Worm (Caenorhabditis elegans) whole organism, L1 larva: Measurements from ENCODE around the gene nhr-80.

ENCODE experiments used
- C04F5.9 ChIP-seq: sonication (generic microtip); optimal IDR thresholded peaks from 2 replicates; lab custom pipeline; 2016; ENCODE audit warnings: missing genetic modification characterization, missing compliant biosample characterization
- C34B4.2 ChIP-seq: sonication (generic microtip); optimal IDR thresholded peaks from 2 replicates; lab custom pipeline; 2017; ENCODE audit warnings: mild to moderate bottlenecking, missing genetic modification characterization, missing compliant biosample characterization
- Y116A8C.19 ChIP-seq: sonication (generic microtip); optimal IDR thresholded peaks from 2 replicates; lab custom pipeline; 2016; ENCODE audit warnings: missing compliant biosample characterization, missing genetic modification characterization, borderline replicate concordance
- blmp-1 ChIP-seq: fragments of 150-350 bp; optimal IDR thresholded peaks from 2 replicates; lab custom pipeline; 2014; ENCODE audit warnings: missing biosample characterization, missing genetic modification characterization
- ceh-63 ChIP-seq: fragments of 200-800 bp; sonication (Bioruptor generic); optimal IDR thresholded peaks from 2 replicates; lab custom pipeline; 2018; ENCODE audit warnings: mild to moderate bottlenecking, missing genetic modification characterization, missing compliant biosample characterization
- ceh-8 ChIP-seq: fragments of 200-800 bp; sonication (Bioruptor generic); optimal IDR thresholded peaks from 2 replicates; lab custom pipeline; 2018; ENCODE audit warnings: mild to moderate bottlenecking, missing genetic modification characterization, moderate library complexity, missing compliant biosample characterization
- ceh-82 ChIP-seq, 3 experiments: fragments of 150-350 bp in 1 of 3; sonication (generic microtip) in 2 of 3; optimal IDR thresholded peaks; 2 replicates each; lab custom pipeline; 2014 to 2017; ENCODE audit warnings: missing biosample characterization in 3 of 3, missing genetic modification characterization in 3 of 3
- ces-1 ChIP-seq: fragments of 150-350 bp; optimal IDR thresholded peaks from 2 replicates; lab custom pipeline; 2014; ENCODE audit warnings: missing biosample characterization, missing genetic modification reagents, missing genetic modification characterization
- efl-1 ChIP-seq, 4 experiments: fragments of 150-350 bp; optimal IDR thresholded peaks in 3 of 4; peaks in 1 of 4; 1 replicate in 1 of 4; 2 replicates in 3 of 4; lab custom pipeline; 2014; ENCODE audit warnings: missing biosample characterization in 2 of 4, missing genetic modification characterization in 2 of 4, missing genetic modification reagents in 2 of 4
- egl-27 ChIP-seq, 2 experiments: fragments of 150-350 bp in 1 of 2; sonication (generic microtip); optimal IDR thresholded peaks; 3 replicates each; lab custom pipeline; 2017 to 2018; ENCODE audit warnings: missing biosample characterization in 2 of 2, missing genetic modification characterization in 2 of 2, missing genetic modification reagents in 2 of 2
- elt-3 ChIP-seq, 6 experiments: fragments of 150-350 bp in 1 of 6; sonication (generic microtip); optimal IDR thresholded peaks; 2 replicates each; lab custom pipeline; 2017 to 2018; ENCODE audit warnings: missing biosample characterization in 6 of 6, missing genetic modification characterization in 6 of 6, inconsistent platforms in 1 of 6
- fkh-4 ChIP-seq: sonication (generic microtip); optimal IDR thresholded peaks from 2 replicates; lab custom pipeline; 2016; ENCODE audit warnings: missing compliant biosample characterization, missing genetic modification characterization, borderline replicate concordance
- fkh-8 ChIP-seq: sonication (generic microtip); optimal IDR thresholded peaks from 2 replicates; lab custom pipeline; 2016; ENCODE audit warnings: mild to moderate bottlenecking, missing genetic modification characterization, missing compliant biosample characterization
- grh-1 ChIP-seq: fragments of 200-800 bp; sonication (Bioruptor generic); IDR thresholded peaks from 2 replicates; pipeline ENCODE4 v1.3.6; 2022; ENCODE audit warnings: missing genetic modification reagents, missing genetic modification characterization, missing compliant biosample characterization
- hlh-4 ChIP-seq: sonication (generic microtip); optimal IDR thresholded peaks from 2 replicates; lab custom pipeline; 2016; ENCODE audit warnings: mild to moderate bottlenecking, missing genetic modification characterization, missing compliant biosample characterization
- irx-1 ChIP-seq: sonication (generic microtip); optimal IDR thresholded peaks from 2 replicates; lab custom pipeline; 2016; ENCODE audit warnings: missing genetic modification characterization, missing compliant biosample characterization
- jun-1 ChIP-seq: fragments of 150-350 bp; optimal IDR thresholded peaks from 2 replicates; lab custom pipeline; 2014; ENCODE audit warnings: missing biosample characterization, missing genetic modification reagents, missing genetic modification characterization
- lin-14 ChIP-seq: fragments of 200-800 bp; sonication (Bioruptor generic); optimal IDR thresholded peaks from 2 replicates; lab custom pipeline; 2018; ENCODE audit warnings: mild to moderate bottlenecking, missing genetic modification characterization, moderate library complexity, missing compliant biosample characterization
- mef-2 ChIP-seq: fragments of 150-350 bp; optimal IDR thresholded peaks from 2 replicates; lab custom pipeline; 2014; ENCODE audit warnings: missing biosample characterization, missing genetic modification characterization
- nhr-11 ChIP-seq: fragments of 150-350 bp; optimal IDR thresholded peaks from 2 replicates; lab custom pipeline; 2014; ENCODE audit warnings: missing biosample characterization, missing genetic modification characterization
- nhr-19 ChIP-seq: fragments of 200-800 bp; sonication (Bioruptor generic); conservative IDR thresholded peaks from 2 replicates; pipeline ENCODE4 v1.3.6; 2022; ENCODE audit warnings: missing genetic modification characterization, missing compliant biosample characterization
- nhr-20 ChIP-seq: sonication (generic microtip); optimal IDR thresholded peaks from 2 replicates; lab custom pipeline; 2016; ENCODE audit warnings: mild to moderate bottlenecking, missing genetic modification characterization, missing compliant biosample characterization
- nhr-47 ChIP-seq: sonication (generic microtip); optimal IDR thresholded peaks from 2 replicates; lab custom pipeline; 2016; ENCODE audit warnings: mild to moderate bottlenecking, missing genetic modification characterization, moderate library complexity, missing compliant biosample characterization
- nhr-71 ChIP-seq: sonication (generic microtip); optimal IDR thresholded peaks from 2 replicates; lab custom pipeline; 2016; ENCODE audit warnings: mild to moderate bottlenecking, missing genetic modification characterization, moderate library complexity, missing compliant biosample characterization
- nhr-76 ChIP-seq: sonication (generic microtip); optimal IDR thresholded peaks from 2 replicates; lab custom pipeline; 2017; ENCODE audit warnings: missing biosample characterization, missing genetic modification characterization
- nhr-85 ChIP-seq: sonication (generic microtip); peaks from one replicate; lab custom pipeline; 2016; ENCODE audit warnings: missing genetic modification characterization, inconsistent platforms, missing compliant biosample characterization
- nhr-90 ChIP-seq: sonication (generic microtip); optimal IDR thresholded peaks from 2 replicates; lab custom pipeline; 2016; ENCODE audit warnings: mild to moderate bottlenecking, missing genetic modification characterization, missing compliant biosample characterization; ENCODE audit not compliant: poor library complexity
- pqm-1 ChIP-seq: sonication (generic microtip); optimal IDR thresholded peaks from 3 replicates; lab custom pipeline; 2017; ENCODE audit warnings: missing biosample characterization, missing genetic modification characterization
- rnt-1 ChIP-seq: sonication (generic microtip); optimal IDR thresholded peaks from 2 replicates; lab custom pipeline; 2016; ENCODE audit warnings: mild to moderate bottlenecking, missing genetic modification characterization, moderate library complexity, missing compliant biosample characterization
- swsn-7 ChIP-seq: sonication (generic microtip); optimal IDR thresholded peaks from 2 replicates; lab custom pipeline; 2016; ENCODE audit warnings: missing genetic modification characterization, missing compliant biosample characterization
- tbx-2 ChIP-seq: sonication (generic microtip); optimal IDR thresholded peaks from 2 replicates; lab custom pipeline; 2016; ENCODE audit warnings: missing genetic modification characterization, missing compliant biosample characterization
- unc-130 ChIP-seq: fragments of 150-350 bp; optimal IDR thresholded peaks from 2 replicates; lab custom pipeline; 2017; ENCODE audit warnings: missing biosample characterization, missing genetic modification characterization, inconsistent platforms
- unc-30 ChIP-seq: sonication (generic microtip); optimal IDR thresholded peaks from 2 replicates; lab custom pipeline; 2017; ENCODE audit warnings: missing biosample characterization, missing genetic modification characterization
- unc-62 ChIP-seq: fragments of 150-350 bp; optimal IDR thresholded peaks from 2 replicates; lab custom pipeline; 2014; ENCODE audit warnings: missing biosample characterization, missing genetic modification reagents, missing genetic modification characterization
- unc-98 ChIP-seq: fragments of 200-800 bp; sonication (Bioruptor generic); IDR thresholded peaks from 2 replicates; pipeline ENCODE4 v1.3.6; 2022; ENCODE audit warnings: missing genetic modification characterization, missing compliant biosample characterization
- zag-1 ChIP-seq: fragments of 150-350 bp; optimal IDR thresholded peaks from 2 replicates; lab custom pipeline; 2014; ENCODE audit warnings: missing biosample characterization, missing genetic modification characterization
- zip-4 ChIP-seq: fragments of 200-800 bp; sonication (Bioruptor generic); optimal IDR thresholded peaks from 2 replicates; lab custom pipeline; 2018; ENCODE audit warnings: mild to moderate bottlenecking, missing genetic modification characterization, moderate library complexity, missing compliant biosample characterization
- ztf-11 ChIP-seq, 2 experiments: sonication (generic microtip); optimal IDR thresholded peaks; 2 replicates each; lab custom pipeline; 2016 to 2017; ENCODE audit warnings: missing genetic modification characterization in 2 of 2, missing biosample characterization in 1 of 2, missing compliant biosample characterization in 1 of 2

The nhr-80 gene

DNA sequence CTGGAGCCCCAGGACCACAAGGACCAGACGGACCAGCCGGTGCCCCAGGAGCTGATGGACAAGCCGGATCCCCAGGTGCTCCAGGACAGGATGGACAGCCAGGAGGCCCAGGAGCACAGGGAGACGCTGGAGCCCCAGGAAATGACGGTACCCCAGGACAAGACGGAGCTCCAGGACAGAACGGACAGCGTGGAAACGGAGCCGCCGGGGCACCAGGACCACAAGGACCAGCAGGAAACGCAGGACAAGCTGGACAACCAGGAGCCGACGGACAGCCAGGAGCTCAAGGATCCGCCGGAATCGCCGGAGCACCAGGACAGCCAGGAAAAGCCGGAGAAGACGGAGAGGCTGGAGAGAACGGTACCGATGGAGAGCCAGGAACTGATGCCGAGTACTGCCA is 26.8 kb upstream of the nhr-80 start:
- TF ChIP-seq pqm-1 (tag; lab: Kevin White, UChicago) (no peak), unc-30 (tag; lab: Kevin White, UChicago) (no peak), efl-1 (optimal IDR thresholded peaks at IDR 0.05; lab: Kevin White, UChicago) (no peak), efl-1 (GFP tag; optimal IDR thresholded peaks at IDR 0.05 in 1 of 2; lab: Kevin White, UChicago) (peak in 1 of 2 experiments; percentile 65), tbx-2 (no peak)

DNA sequence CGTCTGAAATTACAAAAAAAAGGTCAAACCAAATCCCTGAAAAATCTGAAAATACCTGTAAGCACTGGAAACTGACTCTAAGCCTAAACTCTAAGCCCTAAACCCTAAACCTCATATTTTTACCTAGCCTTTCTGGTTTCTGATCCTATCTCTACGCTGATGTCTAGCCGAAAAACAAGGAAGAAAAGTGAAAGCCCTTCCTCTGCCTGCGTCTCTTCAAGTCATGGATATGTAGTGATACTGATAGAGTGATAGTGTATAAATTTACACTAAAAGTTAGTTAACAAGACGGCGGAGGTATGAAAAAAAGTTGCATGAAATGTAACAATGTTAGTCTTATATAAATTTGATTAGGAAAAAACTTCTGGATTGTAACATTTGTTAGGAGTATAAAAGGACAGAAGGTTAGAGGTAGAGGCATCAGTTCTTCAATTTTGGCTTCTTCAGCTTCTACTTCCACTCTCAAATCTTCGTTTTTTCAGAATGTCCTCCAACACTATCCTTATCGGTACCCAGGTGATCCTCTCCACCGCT is 26.0 kb upstream of the nhr-80 start, which contains the start of gene col-88:
TSS of gene col-88 (plus strand) at position 484 of the 534 bp plus-strand sequence.
- TF ChIP-seq lin-14 (GFP tag; lab: Kevin White, UChicago) (no peak), rnt-1 (tag; lab: Kevin White, UChicago) (no peak), mef-2 (tag; lab: Kevin White, UChicago) (no peak), elt-3 (tag; optimal IDR thresholded peaks at IDR 0.05; lab: Kevin White, UChicago) (peak in 1 of 6 experiments; percentile 54), blmp-1 (tag; lab: Kevin White, UChicago) (peak; percentile 97)

DNA sequence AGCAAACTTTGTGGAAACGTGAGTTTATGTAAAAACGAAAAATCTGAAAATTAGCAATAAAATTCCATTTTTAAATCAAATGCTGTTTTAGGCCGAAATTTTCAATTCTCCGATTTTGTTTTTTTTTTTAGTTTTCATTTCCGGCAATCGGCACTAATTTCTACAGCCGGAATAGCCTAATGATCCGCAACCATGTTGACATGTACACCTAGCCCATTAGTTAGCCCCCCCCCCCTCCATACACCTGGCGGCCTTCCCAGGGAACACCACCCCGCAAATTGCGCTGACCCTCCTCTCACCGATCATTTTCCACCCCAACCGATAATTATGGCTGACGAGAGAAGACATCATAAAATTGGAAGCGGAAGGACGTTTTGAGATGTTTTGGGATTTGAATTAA is 24.8 kb upstream of the nhr-80 start:
- no peak for TF ChIP-seq jun-1 (tag; lab: Kevin White, UChicago)
- TF ChIP-seq blmp-1 (tag; lab: Kevin White, UChicago) = peak; percentile 30
- TF ChIP-seq, all 84 proteins: peak for 1

DNA sequence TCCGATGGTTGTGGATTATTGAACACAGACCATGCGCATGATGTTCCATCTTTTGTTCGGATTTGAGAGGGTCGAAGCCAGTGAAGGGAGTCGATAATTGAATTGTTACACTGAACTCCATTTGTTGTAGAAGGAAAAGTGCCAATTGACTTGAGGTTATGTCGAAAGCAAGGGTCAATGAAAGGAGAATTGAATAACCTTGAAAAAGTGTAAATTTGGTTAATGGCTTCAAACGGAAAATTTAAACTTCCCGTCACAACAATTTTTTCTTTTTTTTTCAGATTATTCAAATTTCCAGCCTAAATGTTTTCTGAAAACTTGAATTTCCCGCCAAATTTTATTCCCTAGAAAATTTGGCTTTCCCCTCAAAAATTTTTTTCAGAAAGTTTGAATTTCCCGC is 23.4 kb upstream of the nhr-80 start, which contains the start of gene clp-10:
TSS of gene clp-10 (minus strand) at position 101 of the 400 bp plus-strand sequence.
- no peak for TF ChIP-seq Y116A8C.19 (tag; lab: Kevin White, UChicago)
- no peak for TF ChIP-seq irx-1 (tag; lab: Kevin White, UChicago)
- no peak for TF ChIP-seq nhr-76 (tag; lab: Kevin White, UChicago)
- no peak for TF ChIP-seq fkh-8 (tag; lab: Kevin White, UChicago)
- no peak for TF ChIP-seq hlh-4 (tag; lab: Kevin White, UChicago)
- TF ChIP-seq C34B4.2 (tag; lab: Kevin White, UChicago) = no peak
- no peak for TF ChIP-seq unc-130 (tag; lab: Kevin White, UChicago)
- no peak for TF ChIP-seq unc-98 (GFP tag; lab: Robert Waterston, UW)
- no peak for TF ChIP-seq ztf-11 (tag; optimal IDR thresholded peaks at IDR 0.05; lab: Kevin White, UChicago)
- TF ChIP-seq nhr-11 = no peak
- no peak for TF ChIP-seq swsn-7 (tag; lab: Kevin White, UChicago)
- no peak for TF ChIP-seq zag-1
- no peak for TF ChIP-seq blmp-1 (tag; lab: Kevin White, UChicago)

DNA sequence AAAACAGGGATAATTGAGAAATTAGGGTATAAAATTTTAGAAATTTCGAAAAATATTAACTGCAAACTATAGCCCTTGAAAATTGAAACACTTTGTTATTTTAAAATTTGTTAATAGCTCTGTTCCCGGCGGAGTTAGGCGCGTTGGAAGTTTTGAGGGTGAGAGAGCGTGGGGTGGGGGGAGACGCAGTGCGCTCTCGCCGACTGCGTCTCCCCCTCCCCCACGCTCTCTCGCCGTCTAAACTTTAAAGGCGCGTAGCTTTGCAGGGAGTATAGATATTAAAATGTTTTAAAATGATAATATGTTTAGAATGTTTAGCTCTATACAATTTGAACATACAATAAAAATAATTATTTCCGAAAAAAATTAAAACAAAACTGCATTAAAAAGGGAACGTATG is 18.6 kb upstream of the nhr-80 start:
- no peak for TF ChIP-seq ztf-11 (tag; optimal IDR thresholded peaks at IDR 0.05; lab: Kevin White, UChicago)
- peak; percentile 31 for TF ChIP-seq nhr-85 (tag; lab: Kevin White, UChicago)
- TF ChIP-seq nhr-19 = no peak

DNA sequence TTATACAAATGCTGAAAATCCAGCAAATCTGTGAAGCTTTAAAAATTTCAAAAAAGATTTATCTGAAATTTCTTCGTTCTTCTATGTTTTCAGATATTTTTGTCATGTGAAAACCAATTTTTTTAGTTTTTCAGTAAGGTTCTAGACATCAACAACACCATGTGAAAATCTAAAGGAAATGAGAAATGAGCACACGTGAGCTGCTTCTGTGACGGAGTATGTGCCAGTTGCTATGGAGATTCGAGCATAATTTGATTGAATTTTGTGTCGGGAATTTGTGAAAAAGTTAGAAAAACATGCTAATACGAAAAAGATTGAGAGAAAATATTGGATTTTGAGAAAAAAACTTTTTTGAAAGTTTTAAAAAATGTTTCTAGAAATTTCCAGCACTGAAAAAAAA is 16.9 kb upstream of the nhr-80 start:
- TF ChIP-seq nhr-20 = peak; percentile 9
- no peak for TF ChIP-seq blmp-1 (tag; lab: Kevin White, UChicago)
- TF ChIP-seq grh-1 (GFP tag; lab: Robert Waterston, UW) = no peak
- no peak for TF ChIP-seq C04F5.9 (tag; lab: Kevin White, UChicago)
- TF ChIP-seq nhr-71 (tag; lab: Kevin White, UChicago) = peak; percentile 55
- TF ChIP-seq zag-1 = no peak
- no peak for TF ChIP-seq unc-62 (GFP tag; lab: Kevin White, UChicago)
- TF ChIP-seq tbx-2 = no peak
- TF ChIP-seq nhr-76 (tag; lab: Kevin White, UChicago) = no peak
- TF ChIP-seq ceh-8 (GFP tag; lab: Kevin White, UChicago) = peak; percentile 10
- no peak for TF ChIP-seq egl-27 (tag; optimal IDR thresholded peaks at IDR 0.05; lab: Kevin White, UChicago)
- TF ChIP-seq nhr-47 (tag; lab: Kevin White, UChicago) = peak; percentile 43
- TF ChIP-seq efl-1 (optimal IDR thresholded peaks at IDR 0.05; lab: Kevin White, UChicago) = no peak
- TF ChIP-seq efl-1 (GFP tag; optimal IDR thresholded peaks at IDR 0.05 in 1 of 2; lab: Kevin White, UChicago) = no peak
- no peak for TF ChIP-seq rnt-1 (tag; lab: Kevin White, UChicago)
- TF ChIP-seq ceh-82 (tag; optimal IDR thresholded peaks at IDR 0.05; lab: Kevin White, UChicago) = no peak
- no peak for TF ChIP-seq zip-4
- no peak for TF ChIP-seq jun-1 (tag; lab: Kevin White, UChicago)
- no peak for TF ChIP-seq elt-3 (tag; optimal IDR thresholded peaks at IDR 0.05; lab: Kevin White, UChicago)
- peak; percentile 95 for TF ChIP-seq fkh-8 (tag; lab: Kevin White, UChicago)
- TF ChIP-seq fkh-4 (tag; lab: Kevin White, UChicago) = no peak
- no peak for TF ChIP-seq nhr-90
- no peak for TF ChIP-seq ceh-63 (GFP tag; lab: Kevin White, UChicago)
- TF ChIP-seq pqm-1 (tag; lab: Kevin White, UChicago) = no peak
- TF ChIP-seq nhr-85 (tag; lab: Kevin White, UChicago) = no peak
- no peak for TF ChIP-seq ces-1 (GFP tag; lab: Kevin White, UChicago)
- no peak for TF ChIP-seq C34B4.2 (tag; lab: Kevin White, UChicago)
